Worm (Caenorhabditis elegans) whole organism, L4 larva: ENCODE results near the gene ZK1128.3.

ENCODE experiments used
- F10B5.3 ChIP-seq: sonication (generic microtip); optimal IDR thresholded peaks from 2 replicates; lab custom pipeline; 2016; ENCODE audit warnings: mild to moderate bottlenecking, missing genetic modification characterization, missing compliant biosample characterization
- F37D6.2 ChIP-seq: sonication (generic microtip); optimal IDR thresholded peaks from 2 replicates; lab custom pipeline; 2016; ENCODE audit warnings: mild to moderate bottlenecking, missing genetic modification characterization, missing compliant biosample characterization
- F44E2.7 ChIP-seq: fragments of 200-800 bp; sonication (Bioruptor generic); IDR thresholded peaks from 2 replicates; pipeline ENCODE4 v2.1.2; 2022; ENCODE audit warnings: missing genetic modification characterization, missing compliant biosample characterization
- R02D3.7 ChIP-seq: fragments of 150-350 bp; sonication (generic microtip); optimal IDR thresholded peaks from 3 replicates; lab custom pipeline; 2014; ENCODE audit warnings: missing biosample characterization, missing genetic modification characterization
- T20F7.1 ChIP-seq: fragments of 200-800 bp; sonication (Bioruptor generic); optimal IDR thresholded peaks from 2 replicates; lab custom pipeline; 2018; ENCODE audit warnings: mild to moderate bottlenecking, missing genetic modification characterization, missing compliant biosample characterization
- ZK546.5 ChIP-seq, 2 experiments: sonication (generic microtip); optimal IDR thresholded peaks; 2 replicates each; lab custom pipeline; 2017; ENCODE audit warnings: missing biosample characterization in 2 of 2, missing genetic modification characterization in 2 of 2
- aly-2 ChIP-seq: sonication (generic microtip); optimal IDR thresholded peaks from 2 replicates; lab custom pipeline; 2018; ENCODE audit warnings: missing biosample characterization, missing genetic modification characterization
- ama-1 ChIP-seq: fragments of 150-350 bp; optimal IDR thresholded peaks from 2 replicates; lab custom pipeline; 2014; ENCODE audit warnings: inconsistent platforms, mixed read lengths
- arid-1 ChIP-seq: fragments of 200-800 bp; sonication (Bioruptor generic); conservative IDR thresholded peaks from 2 replicates; pipeline ENCODE4 v1.3.6; 2022; ENCODE audit warnings: missing genetic modification reagents, missing genetic modification characterization, missing compliant biosample characterization
- ceh-20 ChIP-seq: fragments of 200-800 bp; sonication (Bioruptor generic); IDR thresholded peaks from 2 replicates; pipeline ENCODE4 v1.3.6; 2022; ENCODE audit warnings: missing genetic modification reagents, missing genetic modification characterization, missing compliant biosample characterization
- ceh-32 ChIP-seq: sonication (generic microtip); optimal IDR thresholded peaks from 2 replicates; lab custom pipeline; 2016; ENCODE audit warnings: mild to moderate bottlenecking, missing genetic modification characterization, missing compliant biosample characterization; ENCODE audit not compliant: poor library complexity
- ceh-62 ChIP-seq: sonication (generic microtip); optimal IDR thresholded peaks from 2 replicates; lab custom pipeline; 2017; ENCODE audit warnings: missing biosample characterization, missing genetic modification characterization
- cey-2 ChIP-seq: sonication (generic microtip); optimal IDR thresholded peaks from 3 replicates; lab custom pipeline; 2017; ENCODE audit warnings: missing genetic modification characterization, mild to moderate bottlenecking, missing compliant biosample characterization, antibody characterized with exemption, borderline replicate concordance; ENCODE audit not compliant: insufficient read depth
- daf-8 ChIP-seq: fragments of 200-800 bp; sonication (Bioruptor generic); IDR thresholded peaks from 2 replicates; pipeline ENCODE4 v1.3.6; 2022; ENCODE audit warnings: missing genetic modification characterization, missing compliant biosample characterization
- dmd-8 ChIP-seq: fragments of 200-800 bp; sonication (Bioruptor generic); IDR thresholded peaks from 2 replicates; pipeline ENCODE4 v1.3.6; 2022; ENCODE audit warnings: missing genetic modification characterization, missing compliant biosample characterization
- dmd-9 ChIP-seq: fragments of 200-800 bp; sonication (Bioruptor generic); IDR thresholded peaks from 2 replicates; pipeline ENCODE4 v1.3.6; 2022; ENCODE audit warnings: missing genetic modification reagents, missing genetic modification characterization, missing compliant biosample characterization
- dpl-1 ChIP-seq: fragments of 150-350 bp; optimal IDR thresholded peaks from 2 replicates; lab custom pipeline; 2014; ENCODE audit warnings: missing biosample characterization, missing genetic modification reagents, missing genetic modification characterization
- duxl-1 ChIP-seq: sonication (generic microtip); optimal IDR thresholded peaks from 2 replicates; lab custom pipeline; 2016; ENCODE audit warnings: mild to moderate bottlenecking, missing genetic modification characterization, moderate library complexity, missing compliant biosample characterization; ENCODE audit not compliant: poor library complexity
- egl-43 ChIP-seq: fragments of 200-800 bp; sonication (Bioruptor generic); IDR thresholded peaks from 2 replicates; pipeline ENCODE4 v1.3.6; 2022; ENCODE audit warnings: missing genetic modification reagents, missing genetic modification characterization, missing compliant biosample characterization
- fos-1 ChIP-seq: fragments of 150-350 bp; optimal IDR thresholded peaks from 2 replicates; lab custom pipeline; 2014; ENCODE audit warnings: missing biosample characterization, missing genetic modification characterization
- hif-1 ChIP-seq, 2 experiments: sonication (generic microtip); optimal IDR thresholded peaks; 2 replicates each; lab custom pipeline; 2016 to 2017; ENCODE audit warnings: missing compliant biosample characterization in 2 of 2, missing genetic modification characterization in 2 of 2, missing genetic modification reagents in 2 of 2, missing genotype in 2 of 2, mild to moderate bottlenecking in 1 of 2
- hlh-30 ChIP-seq: sonication (generic microtip); optimal IDR thresholded peaks from 2 replicates; lab custom pipeline; 2017; ENCODE audit warnings: antibody characterized with exemption, mild to moderate bottlenecking, missing genetic modification characterization, missing compliant biosample characterization; ENCODE audit not compliant: insufficient read depth
- hmg-1.1 ChIP-seq: fragments of 200-800 bp; sonication (Bioruptor generic); IDR thresholded peaks from 2 replicates; pipeline ENCODE4 v1.3.6; 2022; ENCODE audit warnings: missing genetic modification reagents, missing genetic modification characterization, missing compliant biosample characterization
- jun-1 ChIP-seq: fragments of 150-350 bp; optimal IDR thresholded peaks from 2 replicates; lab custom pipeline; 2014; ENCODE audit warnings: missing biosample characterization, missing genetic modification reagents, missing genetic modification characterization
- lim-7 ChIP-seq: fragments of 200-800 bp; sonication (Bioruptor generic); IDR thresholded peaks from 2 replicates; pipeline ENCODE4 v1.3.6; 2022; ENCODE audit warnings: missing genetic modification characterization, missing compliant biosample characterization
- lin-38 ChIP-seq: fragments of 200-800 bp; sonication (Bioruptor generic); IDR thresholded peaks from 2 replicates; pipeline ENCODE4 v1.3.6; 2022; ENCODE audit warnings: missing genetic modification reagents, missing genetic modification characterization, missing compliant biosample characterization
- lsy-2 ChIP-seq, 2 experiments: fragments of 150-350 bp in 1 of 2; sonication (generic microtip) in 1 of 2; optimal IDR thresholded peaks; 2 replicates each; lab custom pipeline; 2014 to 2017; ENCODE audit warnings: missing biosample characterization in 2 of 2, missing genetic modification characterization in 2 of 2
- madf-9 ChIP-seq: fragments of 200-800 bp; sonication (Bioruptor generic); conservative IDR thresholded peaks from 2 replicates; pipeline ENCODE4 v1.3.6; 2022; ENCODE audit warnings: missing genetic modification reagents, missing genetic modification characterization, missing compliant biosample characterization
- mdl-1 ChIP-seq, 2 experiments: fragments of 150-350 bp in 1 of 2; sonication (generic microtip) in 1 of 2; optimal IDR thresholded peaks; 2 replicates each; lab custom pipeline; 2014 to 2017; ENCODE audit warnings: missing biosample characterization in 2 of 2, missing genetic modification characterization in 2 of 2
- mdt-29 ChIP-seq: fragments of 200-800 bp; sonication (Bioruptor generic); IDR thresholded peaks from 2 replicates; pipeline ENCODE4 v1.3.6; 2022; ENCODE audit warnings: missing genetic modification reagents, missing genetic modification characterization, missing compliant biosample characterization
- mep-1 ChIP-seq: fragments of 150-350 bp; sonication (generic microtip); optimal IDR thresholded peaks from 3 replicates; lab custom pipeline; 2014; ENCODE audit warnings: missing biosample characterization, missing genetic modification characterization
- mes-2 ChIP-seq: sonication (generic microtip); optimal IDR thresholded peaks from 2 replicates; lab custom pipeline; 2016; ENCODE audit warnings: missing genotype, mild to moderate bottlenecking, missing genetic modification characterization, missing compliant biosample characterization; ENCODE audit not compliant: poor library complexity, severe bottlenecking
- nhr-11 ChIP-seq: fragments of 150-350 bp; optimal IDR thresholded peaks from 2 replicates; lab custom pipeline; 2014; ENCODE audit warnings: missing biosample characterization, missing genetic modification characterization
- nhr-111 ChIP-seq: fragments of 200-800 bp; sonication (Bioruptor generic); optimal IDR thresholded peaks from 2 replicates; lab custom pipeline; 2018; ENCODE audit warnings: mild to moderate bottlenecking, missing genetic modification characterization, missing compliant biosample characterization
- nhr-76 ChIP-seq: fragments of 150-350 bp; optimal IDR thresholded peaks from 2 replicates; lab custom pipeline; 2014; ENCODE audit warnings: missing biosample characterization, missing genetic modification characterization
- pha-4 ChIP-seq, 2 experiments: fragments of 150-350 bp in 1 of 2; fragments of 200-800 bp in 1 of 2; sonication (Bioruptor generic) in 1 of 2; IDR thresholded peaks in 1 of 2; optimal IDR thresholded peaks in 1 of 2; 2 replicates each; pipeline versions ENCODE4 v1.3.6 to Lab custom; 2014 to 2022; ENCODE audit warnings: missing genetic modification characterization in 2 of 2, missing genetic modification reagents in 2 of 2, missing biosample characterization in 1 of 2, missing compliant biosample characterization in 1 of 2
- php-3 ChIP-seq: fragments of 200-800 bp; sonication (Bioruptor generic); IDR thresholded peaks from 2 replicates; pipeline ENCODE4 v1.3.6; 2022; ENCODE audit warnings: missing genetic modification reagents, missing genetic modification characterization, missing compliant biosample characterization
- pqm-1 ChIP-seq: sonication (generic microtip); optimal IDR thresholded peaks from 2 replicates; lab custom pipeline; 2017; ENCODE audit warnings: missing biosample characterization, missing genetic modification characterization
- rbr-2 ChIP-seq: sonication (generic microtip); optimal IDR thresholded peaks from 2 replicates; lab custom pipeline; 2016; ENCODE audit warnings: missing genotype, missing genetic modification characterization, missing compliant biosample characterization
- saeg-2 ChIP-seq: fragments of 200-800 bp; sonication (Bioruptor generic); IDR thresholded peaks from 2 replicates; pipeline ENCODE4 v1.3.6; 2022; ENCODE audit warnings: missing genetic modification reagents, missing genetic modification characterization, missing compliant biosample characterization
- sdz-12 ChIP-seq: fragments of 200-800 bp; sonication (Bioruptor generic); optimal IDR thresholded peaks from 2 replicates; lab custom pipeline; 2018; ENCODE audit warnings: mild to moderate bottlenecking, missing genetic modification characterization, missing compliant biosample characterization
- skn-1 ChIP-seq: fragments of 150-350 bp; optimal IDR thresholded peaks from 2 replicates; lab custom pipeline; 2014; ENCODE audit warnings: missing biosample characterization, missing genetic modification characterization
- snpc-1.2 ChIP-seq: fragments of 200-800 bp; sonication (Bioruptor generic); IDR thresholded peaks from 2 replicates; pipeline ENCODE4 v1.3.6; 2022; ENCODE audit warnings: missing genetic modification reagents, missing genetic modification characterization, missing compliant biosample characterization
- spr-1 ChIP-seq: sonication (generic microtip); optimal IDR thresholded peaks from 2 replicates; lab custom pipeline; 2016; ENCODE audit warnings: mild to moderate bottlenecking, missing genetic modification characterization, missing compliant biosample characterization
- spr-3 ChIP-seq: fragments of 200-800 bp; sonication (Bioruptor generic); optimal IDR thresholded peaks from 2 replicates; lab custom pipeline; 2018; ENCODE audit warnings: mild to moderate bottlenecking, missing genetic modification characterization, missing compliant biosample characterization
- unc-130 ChIP-seq: sonication (generic microtip); optimal IDR thresholded peaks from 2 replicates; lab custom pipeline; 2016; ENCODE audit warnings: missing genetic modification reagents, missing genetic modification characterization, missing compliant biosample characterization
- zfp-2 ChIP-seq: sonication (generic microtip); optimal IDR thresholded peaks from 2 replicates; lab custom pipeline; 2016; ENCODE audit warnings: mild to moderate bottlenecking, missing genetic modification characterization, missing compliant biosample characterization
- zip-11 ChIP-seq: fragments of 200-800 bp; sonication (Bioruptor generic); IDR thresholded peaks from 2 replicates; pipeline ENCODE4 v1.3.6; 2022; ENCODE audit warnings: missing genetic modification characterization, missing compliant biosample characterization
- zip-2 ChIP-seq: fragments of 150-350 bp; optimal IDR thresholded peaks from 2 replicates; lab custom pipeline; 2014; ENCODE audit warnings: missing biosample characterization, missing genetic modification characterization
- ztf-7 ChIP-seq: fragments of 150-350 bp; optimal IDR thresholded peaks from 2 replicates; lab custom pipeline; 2014; ENCODE audit warnings: missing biosample characterization, missing genetic modification characterization

ZK1128.3 gene

ce11 chrIII:10093093-10093492 lies 25.6 kb downstream of the ZK1128.3 start:
- TF ChIP-seq F10B5.3 (tag; lab: Kevin White, UChicago) (no peak), mes-2 (tag; lab: Kevin White, UChicago) (peak; percentile 58), fos-1 (tag; lab: Kevin White, UChicago) (no peak), duxl-1 (no peak), dmd-8 (no peak), nhr-11 (tag; lab: Kevin White, UChicago) (no peak), hmg-1.1 (no peak), mdl-1 (tag; optimal IDR thresholded peaks at IDR 0.05; lab: Kevin White, UChicago) (no peak), cey-2 (tag; lab: Kevin White, UChicago) (no peak), hif-1 (tag; optimal IDR thresholded peaks at IDR 0.05; lab: Kevin White, UChicago) (no peak), jun-1 (tag; lab: Kevin White, UChicago) (no peak), php-3 (GFP tag; lab: Robert Waterston, UW) (no peak), F44E2.7 (GFP tag; lab: Robert Waterston, UW) (no peak), madf-9 (GFP tag; lab: Robert Waterston, UW) (no peak), dpl-1 (peak; percentile 69), pqm-1 (tag; lab: Kevin White, UChicago) (no peak), lsy-2 (tag; optimal IDR thresholded peaks at IDR 0.05; lab: Kevin White, UChicago) (peak in 1 of 2 experiments; percentile 47), ceh-62 (tag; lab: Kevin White, UChicago) (no peak), spr-3 (GFP tag; lab: Kevin White, UChicago) (no peak), lin-38 (GFP tag; lab: Robert Waterston, UW) (0 out of 2 replicates have a peak, but pooled peaks have one; percentile 21), hlh-30 (peak; percentile 11), ama-1 (lab: Kevin White, UChicago) (no peak), arid-1 (no peak), zip-11 (no peak), ceh-32 (tag; lab: Kevin White, UChicago) (no peak), daf-8 (GFP tag; lab: Robert Waterston, UW) (no peak), nhr-76 (no peak), lim-7 (GFP tag; lab: Robert Waterston, UW) (no peak), skn-1 (tag; lab: Kevin White, UChicago) (no peak), ztf-7 (no peak)

ce11 chrIII:10090685-10091084 lies 28.0 kb downstream of the ZK1128.3 start, which contains the start of gene gtf-2H2C:
Gene gtf-2H2C, minus strand, starts transcription at chrIII:10090785.
- TF ChIP-seq zip-2 (tag; lab: Kevin White, UChicago): no peak
- TF ChIP-seq zip-11: no peak
- TF ChIP-seq sdz-12 (GFP tag; lab: Kevin White, UChicago): no peak
- no peak for TF ChIP-seq mdt-29 (GFP tag; lab: Robert Waterston, UW)
- no peak for TF ChIP-seq rbr-2 (tag; lab: Kevin White, UChicago)
- no peak for TF ChIP-seq F37D6.2 (tag; lab: Kevin White, UChicago)
- TF ChIP-seq ZK546.5 (tag; optimal IDR thresholded peaks at IDR 0.05; lab: Kevin White, UChicago): no peak
- TF ChIP-seq pha-4 (GFP tag; IDR thresholded peaks at IDR 0.05; lab: Robert Waterston, UW): peak; percentile 7; the same call in 1 of the 2 replicates
- no peak for TF ChIP-seq pha-4 (tag; optimal IDR thresholded peaks at IDR 0.05; lab: Kevin White, UChicago)
- no peak for TF ChIP-seq unc-130 (GFP tag; lab: Kevin White, UChicago)

ce11 chrIII:10088508-10088981 lies 30.2 kb downstream of the ZK1128.3 start, which contains the start of gene hal-2:
Gene hal-2, minus strand, starts transcription at chrIII:10088931.
- TF ChIP-seq zfp-2 (tag; lab: Kevin White, UChicago) (no peak), snpc-1.2 (no peak), mep-1 (tag; lab: Kevin White, UChicago) (no peak), php-3 (GFP tag; lab: Robert Waterston, UW) (no peak), R02D3.7 (tag; lab: Kevin White, UChicago) (no peak), dmd-9 (GFP tag; lab: Robert Waterston, UW) (no peak), T20F7.1 (GFP tag; lab: Kevin White, UChicago) (no peak), saeg-2 (GFP tag; lab: Robert Waterston, UW) (no peak), spr-1 (no peak), hmg-1.1 (no peak), egl-43 (GFP tag; lab: Robert Waterston, UW) (no peak), nhr-111 (GFP tag; lab: Kevin White, UChicago) (no peak), aly-2 (tag; lab: Kevin White, UChicago) (no peak), ceh-20 (GFP tag; lab: Robert Waterston, UW) (no peak)
